Fruit fly (Drosophila melanogaster) whole organism, wandering third instar larva: Measurements from ENCODE around the gene vig.

ENCODE experiments used
- Abd-B ChIP-seq: fragments of >200 bp; optimal IDR thresholded peaks from 2 replicates; lab custom pipeline; 2017; ENCODE audit warnings: missing biosample characterization, missing genetic modification characterization
- Hr78 ChIP-seq: fragments of >200 bp; optimal IDR thresholded peaks from 2 replicates; lab custom pipeline; 2017; ENCODE audit warnings: missing biosample characterization, missing genetic modification characterization
- Myc ChIP-seq: fragments of >200 bp; optimal IDR thresholded peaks from 2 replicates; lab custom pipeline; 2017
- brk ChIP-seq: fragments of 200-800 bp; sonication (Bioruptor generic); optimal IDR thresholded peaks from 2 replicates; lab custom pipeline; 2016; ENCODE audit warnings: missing biosample characterization, mild to moderate bottlenecking, missing genetic modification characterization
- h ChIP-seq: fragments of 200-800 bp; sonication (Bioruptor generic); optimal IDR thresholded peaks from 3 replicates; lab custom pipeline; 2016; ENCODE audit warnings: missing biosample characterization, mild to moderate bottlenecking, missing genetic modification characterization
- lola ChIP-seq: fragments of >200 bp; optimal IDR thresholded peaks from 2 replicates; lab custom pipeline; 2017; ENCODE audit warnings: missing biosample characterization, missing genetic modification characterization
- pan ChIP-seq: fragments of >200 bp; optimal IDR thresholded peaks from 2 replicates; lab custom pipeline; 2017
- psq ChIP-seq: fragments of 200-800 bp; sonication (Bioruptor generic); optimal IDR thresholded peaks from 3 replicates; lab custom pipeline; 2017; ENCODE audit warnings: missing biosample characterization, mild to moderate bottlenecking, missing genetic modification characterization, moderate library complexity
- rgr ChIP-seq: fragments of 200-800 bp; sonication (Bioruptor generic); optimal IDR thresholded peaks from 3 replicates; lab custom pipeline; 2016; ENCODE audit warnings: missing biosample characterization, mild to moderate bottlenecking, missing genetic modification characterization
- usp ChIP-seq: fragments of >200 bp; optimal IDR thresholded peaks from 2 replicates; lab custom pipeline; 2017; ENCODE audit warnings: missing biosample characterization, missing genetic modification characterization

- TF ChIP-seq psq (GFP tag; lab: Kevin White, UChicago) (no peak), pan (lab: Kevin White, UChicago) (no peak), h (GFP tag; lab: Kevin White, UChicago) (no peak), Abd-B (GFP tag; lab: Kevin White, UChicago) (no peak), rgr (GFP tag; lab: Kevin White, UChicago) (no peak), brk (GFP tag; lab: Kevin White, UChicago) (no peak), Myc (lab: Kevin White, UChicago) (no peak), Hr78 (GFP tag; lab: Kevin White, UChicago) (no peak), usp (no peak), lola (GFP tag; lab: Kevin White, UChicago) (no peak)
These were observed 43.5 kb downstream of the vig start, which contains the start of gene CG33310 for dm6 chr2L:15026582-15026981.
